Worm (Caenorhabditis elegans) whole organism, L2 larva: ENCODE measurements around the gene oac-14.

Source experiments
- C34F6.9 ChIP-seq: fragments of 150-350 bp; optimal IDR thresholded peaks from 2 replicates; lab custom pipeline; 2014; ENCODE audit warnings: missing biosample characterization, missing genetic modification characterization
- F13H6.1 ChIP-seq: sonication (generic microtip); optimal IDR thresholded peaks from 2 replicates; lab custom pipeline; 2016; ENCODE audit warnings: missing genetic modification characterization, missing compliant biosample characterization
- R02D3.7 ChIP-seq: fragments of 150-350 bp; optimal IDR thresholded peaks from 2 replicates; lab custom pipeline; 2014; ENCODE audit warnings: missing biosample characterization, missing genetic modification characterization
- Y55F3AM.14 ChIP-seq: fragments of 200-800 bp; sonication (Bioruptor generic); optimal IDR thresholded peaks from 2 replicates; lab custom pipeline; 2018; ENCODE audit warnings: mild to moderate bottlenecking, missing genetic modification characterization, missing compliant biosample characterization
- ZK546.5 ChIP-seq: sonication (generic microtip); optimal IDR thresholded peaks from 2 replicates; lab custom pipeline; 2017; ENCODE audit warnings: missing biosample characterization, missing genetic modification characterization
- alr-1 ChIP-seq: fragments of 150-350 bp; optimal IDR thresholded peaks from 2 replicates; lab custom pipeline; 2014; ENCODE audit warnings: missing biosample characterization, missing genetic modification characterization
- aly-2 ChIP-seq: fragments of 150-350 bp; optimal IDR thresholded peaks from 2 replicates; lab custom pipeline; 2014; ENCODE audit warnings: missing biosample characterization, missing genetic modification characterization
- ama-1 ChIP-seq: fragments of 150-350 bp; optimal IDR thresholded peaks from 2 replicates; lab custom pipeline; 2018; ENCODE audit warnings: inconsistent platforms
- blmp-1 ChIP-seq: sonication (generic microtip); optimal IDR thresholded peaks from 2 replicates; lab custom pipeline; 2017; ENCODE audit warnings: missing genetic modification characterization, mild to moderate bottlenecking, missing compliant biosample characterization, antibody characterized with exemption, moderate library complexity; ENCODE audit not compliant: insufficient read depth
- ceh-16 ChIP-seq: fragments of 150-350 bp; optimal IDR thresholded peaks from 2 replicates; lab custom pipeline; 2014; ENCODE audit warnings: missing biosample characterization, missing genetic modification characterization
- ceh-82 ChIP-seq: fragments of 150-350 bp; optimal IDR thresholded peaks from 2 replicates; lab custom pipeline; 2014; ENCODE audit warnings: missing biosample characterization, missing genetic modification characterization
- crh-2 ChIP-seq: sonication (generic microtip); optimal IDR thresholded peaks from 2 replicates; lab custom pipeline; 2017; ENCODE audit warnings: missing biosample characterization, missing genetic modification characterization
- dmd-4 ChIP-seq: sonication (generic microtip); optimal IDR thresholded peaks from 2 replicates; lab custom pipeline; 2017; ENCODE audit warnings: missing biosample characterization, missing genetic modification characterization
- egl-27 ChIP-seq: sonication (generic microtip); optimal IDR thresholded peaks from 3 replicates; lab custom pipeline; 2017; ENCODE audit warnings: missing biosample characterization, missing genetic modification reagents, missing genetic modification characterization
- elt-1 ChIP-seq: fragments of 150-350 bp; optimal IDR thresholded peaks from 2 replicates; lab custom pipeline; 2014; ENCODE audit warnings: missing biosample characterization, missing genetic modification characterization
- elt-3 ChIP-seq: sonication (generic microtip); optimal IDR thresholded peaks from 2 replicates; lab custom pipeline; 2017; ENCODE audit warnings: missing biosample characterization, missing genetic modification characterization
- fos-1 ChIP-seq: fragments of 150-350 bp; optimal IDR thresholded peaks from 2 replicates; lab custom pipeline; 2014; ENCODE audit warnings: missing biosample characterization, missing genetic modification characterization
- gmeb-1 ChIP-seq: fragments of 150-350 bp; optimal IDR thresholded peaks from 2 replicates; lab custom pipeline; 2014; ENCODE audit warnings: missing biosample characterization, missing genetic modification characterization
- lin-11 ChIP-seq: fragments of 150-350 bp; sonication (generic microtip); optimal IDR thresholded peaks from 2 replicates; lab custom pipeline; 2014; ENCODE audit warnings: missing biosample characterization, missing genetic modification characterization, inconsistent platforms, mixed read lengths
- lin-13 ChIP-seq: fragments of 150-350 bp; optimal IDR thresholded peaks from 2 replicates; lab custom pipeline; 2014; ENCODE audit warnings: missing biosample characterization, missing genetic modification reagents, missing genetic modification characterization
- lin-39 ChIP-seq: fragments of 150-350 bp; optimal IDR thresholded peaks from 2 replicates; lab custom pipeline; 2014; ENCODE audit warnings: missing biosample characterization, missing genetic modification reagents, missing genetic modification characterization
- lsy-2 ChIP-seq, 2 experiments: fragments of 150-350 bp in 1 of 2; sonication (generic microtip) in 1 of 2; optimal IDR thresholded peaks; 2 replicates each; lab custom pipeline; 2014 to 2017; ENCODE audit warnings: missing biosample characterization in 2 of 2, missing genetic modification characterization in 2 of 2
- mab-5 ChIP-seq: fragments of 150-350 bp; optimal IDR thresholded peaks from 2 replicates; lab custom pipeline; 2014; ENCODE audit warnings: missing biosample characterization, missing genetic modification characterization
- mbf-1 ChIP-seq: sonication (generic microtip); optimal IDR thresholded peaks from 2 replicates; lab custom pipeline; 2017; ENCODE audit warnings: missing biosample characterization, missing genetic modification characterization
- mdl-1 ChIP-seq, 2 experiments: fragments of 150-350 bp in 1 of 2; sonication (generic microtip) in 1 of 2; optimal IDR thresholded peaks; 2 replicates each; lab custom pipeline; 2017; ENCODE audit warnings: missing biosample characterization in 2 of 2, missing genetic modification characterization in 2 of 2
- nhr-10 ChIP-seq: sonication (generic microtip); optimal IDR thresholded peaks from 2 replicates; lab custom pipeline; 2017; ENCODE audit warnings: missing biosample characterization, missing genetic modification characterization
- nhr-11 ChIP-seq: fragments of 150-350 bp; optimal IDR thresholded peaks from 2 replicates; lab custom pipeline; 2014; ENCODE audit warnings: missing biosample characterization, missing genetic modification characterization
- nhr-12 ChIP-seq: fragments of 150-350 bp; optimal IDR thresholded peaks from 2 replicates; lab custom pipeline; 2014; ENCODE audit warnings: missing biosample characterization, missing genetic modification characterization
- nhr-129 ChIP-seq: fragments of 150-350 bp; optimal IDR thresholded peaks from 2 replicates; lab custom pipeline; 2014; ENCODE audit warnings: missing biosample characterization, missing genetic modification characterization
- nhr-21 ChIP-seq: fragments of 150-350 bp; optimal IDR thresholded peaks from 2 replicates; lab custom pipeline; 2014; ENCODE audit warnings: missing biosample characterization, missing genetic modification characterization
- nhr-23 ChIP-seq: fragments of 150-350 bp; optimal IDR thresholded peaks from 2 replicates; lab custom pipeline; 2014; ENCODE audit warnings: missing biosample characterization, missing genetic modification reagents, missing genetic modification characterization
- nhr-237 ChIP-seq: fragments of 150-350 bp; optimal IDR thresholded peaks from 2 replicates; lab custom pipeline; 2014; ENCODE audit warnings: missing biosample characterization, missing genetic modification characterization
- nhr-25 ChIP-seq: fragments of 150-350 bp; sonication (generic microtip); optimal IDR thresholded peaks from 3 replicates; lab custom pipeline; 2014; ENCODE audit warnings: missing biosample characterization, missing genetic modification characterization
- nhr-6 ChIP-seq: fragments of 150-350 bp; optimal IDR thresholded peaks from 2 replicates; lab custom pipeline; 2014; ENCODE audit warnings: missing biosample characterization, missing genetic modification characterization
- nhr-77 ChIP-seq: fragments of 150-350 bp; optimal IDR thresholded peaks from 2 replicates; lab custom pipeline; 2014; ENCODE audit warnings: missing biosample characterization, missing genetic modification characterization
- peb-1 ChIP-seq: fragments of 150-350 bp; optimal IDR thresholded peaks from 2 replicates; lab custom pipeline; 2014; ENCODE audit warnings: missing biosample characterization, missing genetic modification characterization
- sem-4 ChIP-seq: fragments of 150-350 bp; optimal IDR thresholded peaks from 2 replicates; lab custom pipeline; 2014; ENCODE audit warnings: missing biosample characterization, missing genetic modification reagents, missing genetic modification characterization
- skn-1 ChIP-seq: sonication (generic microtip); optimal IDR thresholded peaks from 2 replicates; lab custom pipeline; 2017; ENCODE audit warnings: missing biosample characterization, missing genetic modification characterization
- sma-3 ChIP-seq: sonication (generic microtip); optimal IDR thresholded peaks from 2 replicates; lab custom pipeline; 2016; ENCODE audit warnings: missing genetic modification reagents, missing genetic modification characterization, missing compliant biosample characterization
- sma-9 ChIP-seq, 2 experiments: fragments of 150-350 bp in 1 of 2; sonication (generic microtip) in 1 of 2; optimal IDR thresholded peaks; 2 replicates each; lab custom pipeline; 2014 to 2016; ENCODE audit warnings: missing genetic modification characterization in 2 of 2, mild to moderate bottlenecking in 1 of 2, missing biosample characterization in 1 of 2, missing compliant biosample characterization in 1 of 2, missing genetic modification reagents in 1 of 2, moderate library complexity in 1 of 2
- snpc-4 ChIP-seq: fragments of 150-350 bp; optimal IDR thresholded peaks from 2 replicates; lab custom pipeline; 2014; ENCODE audit warnings: missing biosample characterization, missing genetic modification characterization
- unc-39 ChIP-seq: fragments of 150-350 bp; optimal IDR thresholded peaks from 2 replicates; lab custom pipeline; 2014; ENCODE audit warnings: missing biosample characterization, missing genetic modification characterization
- unc-55 ChIP-seq: fragments of 150-350 bp; sonication (generic microtip); optimal IDR thresholded peaks from 3 replicates; lab custom pipeline; 2014; ENCODE audit warnings: missing biosample characterization, missing genetic modification reagents, missing genetic modification characterization
- unc-62 ChIP-seq: fragments of 150-350 bp; optimal IDR thresholded peaks from 2 replicates; lab custom pipeline; 2014; ENCODE audit warnings: missing biosample characterization, missing genetic modification reagents, missing genetic modification characterization
- zag-1 ChIP-seq: fragments of 150-350 bp; optimal IDR thresholded peaks from 2 replicates; lab custom pipeline; 2014; ENCODE audit warnings: missing biosample characterization, missing genetic modification characterization
- ztf-1 ChIP-seq: fragments of 200-800 bp; sonication (Bioruptor generic); conservative IDR thresholded peaks from 2 replicates; pipeline ENCODE4 v1.3.6; 2022; ENCODE audit warnings: missing genetic modification characterization, missing compliant biosample characterization
- ztf-11 ChIP-seq: sonication (generic microtip); optimal IDR thresholded peaks from 2 replicates; lab custom pipeline; 2017; ENCODE audit warnings: missing biosample characterization, missing genetic modification characterization
- ztf-4 ChIP-seq: fragments of 150-350 bp; optimal IDR thresholded peaks from 2 replicates; lab custom pipeline; 2014; ENCODE audit warnings: missing biosample characterization, missing genetic modification characterization

Gene oac-14

DNA sequence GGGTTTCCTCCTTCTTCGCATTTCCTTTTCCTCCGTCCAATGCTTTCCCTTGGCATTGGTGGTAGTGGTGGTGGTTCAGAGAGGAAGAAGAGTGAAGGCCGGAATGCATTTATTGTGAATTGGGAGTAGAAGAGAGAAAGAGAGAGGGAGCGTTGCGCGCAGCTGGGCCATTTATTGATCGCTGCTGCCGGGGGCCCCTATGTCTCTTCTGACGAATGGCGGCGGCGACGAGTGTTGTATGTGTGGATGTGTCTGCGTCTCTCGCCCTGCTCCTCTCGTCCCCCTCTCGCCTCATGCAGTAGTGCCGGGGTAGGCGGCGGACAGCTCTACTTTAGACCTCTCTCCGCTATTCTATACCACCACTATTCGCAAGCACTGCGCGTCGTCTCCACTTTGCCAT, 4.8 kb upstream of the oac-14 start, which contains the start of gene unc-115 (continued):
- TF ChIP-seq ama-1 (lab: Kevin White, UChicago) (no peak), skn-1 (tag; lab: Kevin White, UChicago) (no peak), aly-2 (tag; lab: Kevin White, UChicago) (no peak), lin-39 (peak; percentile 73), mbf-1 (tag; lab: Kevin White, UChicago) (no peak), elt-1 (no peak), ceh-16 (tag; lab: Kevin White, UChicago) (peak; percentile 10), gmeb-1 (tag; lab: Kevin White, UChicago) (no peak), Y55F3AM.14 (GFP tag; lab: Kevin White, UChicago) (peak; percentile 40), C34F6.9 (tag; lab: Kevin White, UChicago) (peak; percentile 69), nhr-11 (tag; lab: Kevin White, UChicago) (no peak)

ce11 chrX:10145011-10145410, 3.2 kb upstream of the oac-14 start:
- TF ChIP-seq aly-2 (tag; lab: Kevin White, UChicago) (no peak), blmp-1 (tag; lab: Kevin White, UChicago) (peak; percentile 7), unc-39 (tag; lab: Kevin White, UChicago) (no peak), ceh-16 (tag; lab: Kevin White, UChicago) (peak; percentile 14), ZK546.5 (tag; lab: Kevin White, UChicago) (no peak), mdl-1 (tag; optimal IDR thresholded peaks at IDR 0.05; lab: Kevin White, UChicago) (no peak), nhr-6 (no peak), snpc-4 (tag; lab: Kevin White, UChicago) (no peak), nhr-10 (tag; lab: Kevin White, UChicago) (no peak), zag-1 (tag; lab: Kevin White, UChicago) (no peak), elt-3 (no peak), nhr-237 (tag; lab: Kevin White, UChicago) (no peak), nhr-21 (tag; lab: Kevin White, UChicago) (peak; percentile 59), peb-1 (tag; lab: Kevin White, UChicago) (no peak), egl-27 (tag; lab: Kevin White, UChicago) (no peak), ztf-11 (tag; lab: Kevin White, UChicago) (no peak), sma-3 (peak; percentile 66), nhr-129 (tag; lab: Kevin White, UChicago) (peak; percentile 49), nhr-11 (tag; lab: Kevin White, UChicago) (peak; percentile 23), lin-39 (no peak), F13H6.1 (tag; lab: Kevin White, UChicago) (peak; percentile 51), mab-5 (tag; lab: Kevin White, UChicago) (peak; percentile 29), C34F6.9 (tag; lab: Kevin White, UChicago) (peak; percentile 53), ceh-82 (tag; lab: Kevin White, UChicago) (no peak), nhr-77 (tag; lab: Kevin White, UChicago) (no peak), nhr-25 (tag; lab: Kevin White, UChicago) (no peak), nhr-23 (tag; lab: Kevin White, UChicago) (no peak), ama-1 (lab: Kevin White, UChicago) (no peak), sma-9 (GFP tag; optimal IDR thresholded peaks at IDR 0.05; lab: Kevin White, UChicago) (peak; percentile 79), sma-9 (tag; optimal IDR thresholded peaks at IDR 0.05; lab: Kevin White, UChicago) (no peak), lin-13 (GFP tag; lab: Kevin White, UChicago) (peak; percentile 68), unc-55 (peak; percentile 49), R02D3.7 (tag; lab: Kevin White, UChicago) (no peak), sem-4 (peak; percentile 16), lin-11 (tag; lab: Kevin White, UChicago) (no peak), dmd-4 (tag; lab: Kevin White, UChicago) (no peak), Y55F3AM.14 (GFP tag; lab: Kevin White, UChicago) (peak; percentile 40), crh-2 (peak; percentile 80), elt-1 (no peak), gmeb-1 (tag; lab: Kevin White, UChicago) (peak; percentile 27), lsy-2 (tag; optimal IDR thresholded peaks at IDR 0.05; lab: Kevin White, UChicago) (peak; percentile 35 to 49), mbf-1 (tag; lab: Kevin White, UChicago) (no peak), unc-62 (GFP tag; lab: Kevin White, UChicago) (no peak), nhr-12 (tag; lab: Kevin White, UChicago) (no peak), alr-1 (tag; lab: Kevin White, UChicago) (no peak), skn-1 (tag; lab: Kevin White, UChicago) (no peak), ztf-1 (GFP tag; lab: Robert Waterston, UW) (no peak), fos-1 (tag; lab: Kevin White, UChicago) (peak; percentile 35), ztf-4 (tag; lab: Kevin White, UChicago) (peak; percentile 36)
